Worm (Caenorhabditis elegans) whole organism, late embryonic: Measurements from ENCODE around the gene T20D4.19.

Experiments used
- C08G9.2 ChIP-seq: sonication (generic microtip); optimal IDR thresholded peaks from 2 replicates; lab custom pipeline; 2016; ENCODE audit warnings: mild to moderate bottlenecking, missing genetic modification characterization, moderate library complexity, missing compliant biosample characterization
- C38D4.7 ChIP-seq: fragments of 200-800 bp; sonication (Bioruptor generic); optimal IDR thresholded peaks from 2 replicates; lab custom pipeline; 2018; ENCODE audit warnings: mild to moderate bottlenecking, missing genetic modification characterization, moderate library complexity, missing compliant biosample characterization
- F13H6.1 ChIP-seq: sonication (generic microtip); optimal IDR thresholded peaks from 2 replicates; lab custom pipeline; 2016; ENCODE audit warnings: missing genetic modification characterization, missing compliant biosample characterization
- K02D7.2 ChIP-seq: sonication (generic microtip); optimal IDR thresholded peaks from 2 replicates; lab custom pipeline; 2017; ENCODE audit warnings: mild to moderate bottlenecking, missing genetic modification characterization, missing compliant biosample characterization
- K09A11.1 ChIP-seq: sonication (generic microtip); optimal IDR thresholded peaks from 2 replicates; lab custom pipeline; 2017; ENCODE audit warnings: antibody characterized with exemption, mild to moderate bottlenecking, missing genetic modification characterization, missing compliant biosample characterization; ENCODE audit not compliant: insufficient read depth
- Y22D7AL.16 ChIP-seq: sonication (generic microtip); optimal IDR thresholded peaks from 2 replicates; lab custom pipeline; 2016; ENCODE audit warnings: missing genetic modification characterization, missing compliant biosample characterization
- ama-1 ChIP-seq: fragments of 150-350 bp; optimal IDR thresholded peaks from 2 replicates; lab custom pipeline; 2014
- ceh-14 ChIP-seq: sonication (generic microtip); optimal IDR thresholded peaks from 2 replicates; lab custom pipeline; 2016; ENCODE audit warnings: missing genotype, missing genetic modification characterization, missing compliant biosample characterization
- ceh-18 ChIP-seq: sonication (generic microtip); optimal IDR thresholded peaks from 2 replicates; lab custom pipeline; 2016; ENCODE audit warnings: missing genetic modification characterization, missing compliant biosample characterization
- ceh-19 ChIP-seq: fragments of 200-800 bp; sonication (Bioruptor generic); optimal IDR thresholded peaks from 2 replicates; lab custom pipeline; 2018; ENCODE audit warnings: mild to moderate bottlenecking, missing genetic modification characterization, missing compliant biosample characterization
- ceh-2 ChIP-seq: sonication (generic microtip); optimal IDR thresholded peaks from 2 replicates; lab custom pipeline; 2016; ENCODE audit warnings: missing genotype, missing genetic modification characterization, missing compliant biosample characterization
- ceh-30 ChIP-seq: fragments of 150-350 bp; optimal IDR thresholded peaks from 2 replicates; lab custom pipeline; 2014; ENCODE audit warnings: missing biosample characterization, missing genetic modification characterization
- ceh-34 ChIP-seq: sonication (generic microtip); optimal IDR thresholded peaks from 2 replicates; lab custom pipeline; 2016; ENCODE audit warnings: mild to moderate bottlenecking, missing genetic modification characterization, missing compliant biosample characterization
- ceh-45 ChIP-seq: fragments of 200-800 bp; sonication (Bioruptor generic); IDR thresholded peaks from 2 replicates; pipeline ENCODE4 v1.3.6; 2022; ENCODE audit warnings: missing genetic modification reagents, missing genetic modification characterization, missing compliant biosample characterization
- ceh-6 ChIP-seq: fragments of 200-800 bp; sonication (Bioruptor generic); optimal IDR thresholded peaks from 2 replicates; lab custom pipeline; 2018; ENCODE audit warnings: mild to moderate bottlenecking, missing genetic modification characterization, missing compliant biosample characterization
- ceh-9 ChIP-seq: sonication (generic microtip); optimal IDR thresholded peaks from 2 replicates; lab custom pipeline; 2016; ENCODE audit warnings: mild to moderate bottlenecking, missing genetic modification characterization, inconsistent platforms, missing compliant biosample characterization
- che-1 ChIP-seq: sonication (generic microtip); optimal IDR thresholded peaks from 2 replicates; lab custom pipeline; 2016; ENCODE audit warnings: mild to moderate bottlenecking, missing genetic modification characterization, missing compliant biosample characterization
- dmd-4 ChIP-seq: sonication (generic microtip); optimal IDR thresholded peaks from 2 replicates; lab custom pipeline; 2016; ENCODE audit warnings: borderline replicate concordance, missing genetic modification characterization, missing compliant biosample characterization
- dve-1 ChIP-seq: sonication (generic microtip); optimal IDR thresholded peaks from 2 replicates; lab custom pipeline; 2017; ENCODE audit warnings: antibody characterized with exemption, mild to moderate bottlenecking, missing genetic modification characterization, missing compliant biosample characterization
- elt-2 ChIP-seq: sonication (generic microtip); optimal IDR thresholded peaks from 2 replicates; lab custom pipeline; 2016; ENCODE audit warnings: missing genetic modification reagents, missing genetic modification characterization, missing compliant biosample characterization
- elt-4 ChIP-seq: sonication (generic microtip); optimal IDR thresholded peaks from 2 replicates; lab custom pipeline; 2016; ENCODE audit warnings: missing genetic modification characterization, missing compliant biosample characterization
- ets-4 ChIP-seq: sonication (generic microtip); optimal IDR thresholded peaks from 2 replicates; lab custom pipeline; 2016; ENCODE audit warnings: missing genetic modification characterization, missing compliant biosample characterization
- eyg-1 ChIP-seq: sonication (generic microtip); optimal IDR thresholded peaks from 2 replicates; lab custom pipeline; 2016; ENCODE audit warnings: missing genotype, missing genetic modification characterization, missing compliant biosample characterization
- fax-1 ChIP-seq: sonication (generic microtip); optimal IDR thresholded peaks from 2 replicates; lab custom pipeline; 2016; ENCODE audit warnings: missing genotype, missing genetic modification characterization, missing compliant biosample characterization
- fkh-10 ChIP-seq: fragments of 150-350 bp; optimal IDR thresholded peaks from 2 replicates; lab custom pipeline; 2014; ENCODE audit warnings: missing biosample characterization, missing genetic modification reagents, missing genetic modification characterization
- fkh-6 ChIP-seq: sonication (generic microtip); optimal IDR thresholded peaks from 2 replicates; lab custom pipeline; 2016; ENCODE audit warnings: missing genetic modification characterization, missing compliant biosample characterization
- gmeb-2 ChIP-seq: sonication (generic microtip); optimal IDR thresholded peaks from 2 replicates; lab custom pipeline; 2016; ENCODE audit warnings: missing genetic modification characterization, inconsistent platforms, missing compliant biosample characterization
- hlh-15 ChIP-seq: sonication (generic microtip); optimal IDR thresholded peaks from 2 replicates; lab custom pipeline; 2016; ENCODE audit warnings: missing genetic modification characterization, missing compliant biosample characterization
- hlh-6 ChIP-seq: sonication (generic microtip); optimal IDR thresholded peaks from 2 replicates; lab custom pipeline; 2016; ENCODE audit warnings: missing genotype, missing genetic modification characterization, missing compliant biosample characterization
- lim-6 ChIP-seq: sonication (generic microtip); optimal IDR thresholded peaks from 2 replicates; lab custom pipeline; 2016; ENCODE audit warnings: missing genetic modification characterization, missing compliant biosample characterization
- madf-2 ChIP-seq: sonication (generic microtip); optimal IDR thresholded peaks from 2 replicates; lab custom pipeline; 2017; ENCODE audit warnings: missing genetic modification characterization, missing compliant biosample characterization
- nfya-1 ChIP-seq: sonication (generic microtip); optimal IDR thresholded peaks from 2 replicates; lab custom pipeline; 2017; ENCODE audit warnings: missing genetic modification characterization, mild to moderate bottlenecking, missing compliant biosample characterization, antibody characterized with exemption, moderate library complexity
- nhr-232 ChIP-seq: sonication (generic microtip); optimal IDR thresholded peaks from 2 replicates; lab custom pipeline; 2016; ENCODE audit warnings: missing genetic modification characterization, missing compliant biosample characterization
- odd-2 ChIP-seq: sonication (generic microtip); optimal IDR thresholded peaks from 2 replicates; lab custom pipeline; 2017; ENCODE audit warnings: antibody characterized with exemption, mild to moderate bottlenecking, missing genetic modification characterization, missing compliant biosample characterization
- pax-1 ChIP-seq: fragments of 150-350 bp; optimal IDR thresholded peaks from 2 replicates; lab custom pipeline; 2014; ENCODE audit warnings: missing biosample characterization, missing genetic modification characterization
- pha-4 ChIP-seq: fragments of 150-350 bp; optimal IDR thresholded peaks from 2 replicates; lab custom pipeline; 2018; ENCODE audit warnings: missing biosample characterization, missing genetic modification reagents, missing genetic modification characterization
- pqm-1 ChIP-seq: sonication (generic microtip); optimal IDR thresholded peaks from 2 replicates; lab custom pipeline; 2016; ENCODE audit warnings: missing genetic modification characterization, missing compliant biosample characterization
- rnt-1 ChIP-seq: sonication (generic microtip); optimal IDR thresholded peaks from 2 replicates; lab custom pipeline; 2016; ENCODE audit warnings: missing genetic modification characterization, missing compliant biosample characterization
- sdc-2 ChIP-seq: sonication (generic microtip); optimal IDR thresholded peaks from 2 replicates; lab custom pipeline; 2016; ENCODE audit warnings: missing genotype, missing genetic modification characterization, missing compliant biosample characterization
- sox-4 ChIP-seq: sonication (generic microtip); optimal IDR thresholded peaks from 2 replicates; lab custom pipeline; 2017; ENCODE audit warnings: mild to moderate bottlenecking, missing genetic modification characterization, inconsistent platforms, missing compliant biosample characterization
- tbx-7 ChIP-seq: sonication (generic microtip); optimal IDR thresholded peaks from 2 replicates; lab custom pipeline; 2016; ENCODE audit warnings: missing genotype, missing genetic modification characterization, missing compliant biosample characterization
- ttx-3 ChIP-seq: sonication (generic microtip); optimal IDR thresholded peaks from 2 replicates; lab custom pipeline; 2016; ENCODE audit warnings: missing genetic modification reagents, missing genetic modification characterization, missing compliant biosample characterization
- unc-55 ChIP-seq: sonication (generic microtip); optimal IDR thresholded peaks from 2 replicates; lab custom pipeline; 2017; ENCODE audit warnings: missing biosample characterization, missing genetic modification reagents, missing genetic modification characterization
- unc-86 ChIP-seq: sonication (generic microtip); optimal IDR thresholded peaks from 2 replicates; lab custom pipeline; 2016; ENCODE audit warnings: missing genetic modification characterization, missing compliant biosample characterization
- zip-5 ChIP-seq: sonication (generic microtip); optimal IDR thresholded peaks from 2 replicates; lab custom pipeline; 2016; ENCODE audit warnings: missing genetic modification characterization, missing compliant biosample characterization
- ztf-16 ChIP-seq: sonication (generic microtip); optimal IDR thresholded peaks from 2 replicates; lab custom pipeline; 2017; ENCODE audit warnings: missing genetic modification characterization, missing compliant biosample characterization

Gene T20D4.19

DNA sequence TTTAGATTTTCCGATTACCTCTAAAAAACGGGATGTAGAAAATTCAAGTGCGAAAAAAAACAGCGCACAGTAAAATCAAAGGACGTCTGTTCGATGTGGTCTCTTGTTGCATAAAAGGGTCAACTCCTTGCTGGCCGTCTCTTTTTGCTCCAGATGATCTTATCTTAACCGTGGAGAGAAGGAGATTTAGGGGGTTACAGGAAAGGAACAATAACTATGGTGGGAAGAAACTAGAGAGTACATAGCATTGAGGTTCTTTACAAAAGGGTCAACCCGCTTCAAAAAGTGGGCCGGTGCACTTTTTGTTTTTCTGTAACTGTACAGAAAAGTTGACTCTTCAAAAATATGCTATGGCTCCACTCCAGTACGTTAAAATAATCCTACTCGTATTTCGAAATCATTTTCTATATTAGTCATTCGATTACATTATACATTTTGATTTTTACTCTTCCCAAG is at the start of gene T20D4.19, which contains the start of gene srj-9:
Gene T20D4.19 (minus strand): TSS at position 101 of the 456 bp plus-strand sequence.
Gene srj-9 (plus strand): TSS at position 406 of the 456 bp plus-strand sequence.
- TF ChIP-seq ceh-30 (tag; lab: Kevin White, UChicago), result no peak
- no peak for TF ChIP-seq sox-4 (tag; lab: Kevin White, UChicago)
- TF ChIP-seq fkh-6, result no peak
- TF ChIP-seq ceh-2 (tag; lab: Kevin White, UChicago), result no peak
- no peak for TF ChIP-seq hlh-6 (tag; lab: Kevin White, UChicago)
- no peak for TF ChIP-seq ceh-34 (tag; lab: Kevin White, UChicago)
- TF ChIP-seq elt-4 (tag; lab: Kevin White, UChicago), result no peak
- no peak for TF ChIP-seq ztf-16 (tag; lab: Kevin White, UChicago)
- TF ChIP-seq fax-1 (tag; lab: Kevin White, UChicago), result no peak

ce11 chrV:3480346-3480745 is 48.9 kb upstream of the T20D4.19 start, which contains the start of gene srbc-30:
Gene srbc-30 (minus strand): TSS chrV:3480446.
- no peak for TF ChIP-seq dve-1 (tag; lab: Kevin White, UChicago)
- no peak for TF ChIP-seq madf-2
- TF ChIP-seq K09A11.1 (tag; lab: Kevin White, UChicago), result no peak
- TF ChIP-seq unc-86 (tag; lab: Kevin White, UChicago), result no peak
- no peak for TF ChIP-seq ceh-45 (GFP tag; lab: Robert Waterston, UW)
- TF ChIP-seq ets-4, result no peak
- TF ChIP-seq rnt-1 (tag; lab: Kevin White, UChicago), result no peak
- no peak for TF ChIP-seq dmd-4 (tag; lab: Kevin White, UChicago)
- no peak for TF ChIP-seq elt-2 (tag; lab: Kevin White, UChicago)
- TF ChIP-seq ceh-19, result no peak
- TF ChIP-seq zip-5 (tag; lab: Kevin White, UChicago), result no peak
- no peak for TF ChIP-seq lim-6 (tag; lab: Kevin White, UChicago)
- no peak for TF ChIP-seq pax-1 (tag; lab: Kevin White, UChicago)
- TF ChIP-seq nfya-1 (tag; lab: Kevin White, UChicago), result no peak
- no peak for TF ChIP-seq ttx-3 (tag; lab: Kevin White, UChicago)
- no peak for TF ChIP-seq pqm-1 (tag; lab: Kevin White, UChicago)
- no peak for TF ChIP-seq ceh-14
- no peak for TF ChIP-seq sox-4 (tag; lab: Kevin White, UChicago)

DNA sequence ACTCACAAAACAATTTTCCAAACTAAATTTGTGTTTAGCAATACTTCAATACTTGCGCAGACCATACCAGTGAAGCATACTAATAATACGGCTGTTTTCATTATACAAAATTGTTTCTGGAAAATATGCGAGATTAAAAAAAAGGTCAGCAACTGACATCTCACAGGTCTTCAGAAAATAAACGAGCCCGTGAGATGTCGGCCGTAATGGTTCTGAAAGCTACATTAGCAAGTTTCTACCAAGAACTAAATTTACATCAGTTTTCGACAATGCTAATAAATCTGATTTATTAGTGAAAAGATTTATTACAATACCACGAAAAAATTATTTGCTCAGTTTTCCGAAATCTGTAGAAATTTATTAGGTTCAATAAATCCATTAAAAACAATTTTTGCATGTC is 46.1 kb upstream of the T20D4.19 start, which contains the start of gene srbc-31:
Gene srbc-31 (minus strand): TSS at position 101 of the 400 bp plus-strand sequence.
- TF ChIP-seq nfya-1 (tag; lab: Kevin White, UChicago) (no peak), dve-1 (tag; lab: Kevin White, UChicago) (no peak), unc-86 (tag; lab: Kevin White, UChicago) (no peak), elt-2 (tag; lab: Kevin White, UChicago) (no peak), ceh-6 (GFP tag; lab: Kevin White, UChicago) (no peak), ceh-45 (GFP tag; lab: Robert Waterston, UW) (no peak), nhr-232 (tag; lab: Kevin White, UChicago) (no peak), hlh-15 (tag; lab: Kevin White, UChicago) (no peak), unc-55 (GFP tag; lab: Kevin White, UChicago) (no peak), C08G9.2 (tag; lab: Kevin White, UChicago) (no peak), pha-4 (no peak), ceh-14 (no peak), gmeb-2 (tag; lab: Kevin White, UChicago) (no peak), F13H6.1 (tag; lab: Kevin White, UChicago) (no peak), K02D7.2 (no peak), che-1 (no peak), odd-2 (no peak)

DNA sequence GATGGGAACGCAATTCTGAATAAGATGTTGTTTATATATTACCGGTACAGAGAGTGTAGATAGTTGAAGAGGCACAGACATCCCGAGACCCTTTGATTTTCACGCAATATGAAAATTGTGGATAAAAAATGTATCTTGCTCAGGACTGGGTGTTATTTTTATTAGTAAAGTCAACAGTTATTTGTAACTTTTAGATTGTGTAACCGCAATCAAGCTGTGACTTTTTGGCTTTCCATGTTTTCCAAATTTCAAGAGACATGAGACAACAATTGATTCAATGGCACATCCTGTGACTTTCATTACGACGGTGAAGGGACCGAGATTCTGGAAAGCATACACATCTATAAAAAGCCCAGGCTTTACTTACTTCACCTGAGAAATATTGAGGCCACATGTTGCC is 44.8 kb upstream of the T20D4.19 start:
- TF ChIP-seq ceh-18 (tag; lab: Kevin White, UChicago), result no peak
- TF ChIP-seq fax-1 (tag; lab: Kevin White, UChicago), result no peak
- TF ChIP-seq unc-86 (tag; lab: Kevin White, UChicago), result no peak
- TF ChIP-seq dve-1 (tag; lab: Kevin White, UChicago), result no peak
- TF ChIP-seq ceh-45 (GFP tag; lab: Robert Waterston, UW), result no peak
- no peak for TF ChIP-seq ceh-34 (tag; lab: Kevin White, UChicago)
- no peak for TF ChIP-seq dmd-4 (tag; lab: Kevin White, UChicago)
- no peak for TF ChIP-seq sdc-2 (tag; lab: Kevin White, UChicago)
- no peak for TF ChIP-seq ama-1 (lab: Kevin White, UChicago)
- no peak for TF ChIP-seq C38D4.7 (GFP tag; lab: Kevin White, UChicago)
- TF ChIP-seq lim-6 (tag; lab: Kevin White, UChicago), result no peak
- no peak for TF ChIP-seq eyg-1 (tag; lab: Kevin White, UChicago)
- TF ChIP-seq ceh-9, result no peak
- TF ChIP-seq fkh-10 (GFP tag; lab: Kevin White, UChicago), result no peak
- no peak for TF ChIP-seq ets-4
- no peak for TF ChIP-seq tbx-7
- no peak for TF ChIP-seq hlh-15 (tag; lab: Kevin White, UChicago)
- no peak for TF ChIP-seq Y22D7AL.16 (tag; lab: Kevin White, UChicago)
- no peak for TF ChIP-seq unc-55 (GFP tag; lab: Kevin White, UChicago)
- TF ChIP-seq ceh-14, result no peak
